Fruit fly (Drosophila melanogaster): ENCODE measurements around the gene CG32137.

CG32137 gene

dm6 chr3L:13911649-13912260, 27.3 kb upstream of the CG32137 start:
- TF ChIP-seq tj (GFP tag; optimal IDR thresholded peaks at IDR 0.05) (no peak), CG14711 (tag; optimal IDR thresholded peaks at IDR 0.05) (no peak), kay (GFP tag; ENCODE audit: borderline replicate concordance) (no peak), CG1620 (GFP tag; optimal IDR thresholded peaks at IDR 0.05) (no peak), cic (GFP tag; optimal IDR thresholded peaks at IDR 0.05) (no peak), ovo (GFP tag; optimal IDR thresholded peaks at IDR 0.05) (no peak), CG7045 (GFP tag; optimal IDR thresholded peaks at IDR 0.05) (no peak), CG5204 (GFP tag; optimal IDR thresholded peaks at IDR 0.05) (no peak), CG11617 (GFP tag; optimal IDR thresholded peaks at IDR 0.05) (no peak), toe (GFP tag; optimal IDR thresholded peaks at IDR 0.05) (no peak), bab1 (GFP tag; optimal IDR thresholded peaks at IDR 0.05) (no peak), Crg-1 (GFP tag; optimal IDR thresholded peaks at IDR 0.05) (no peak), pad (GFP tag; optimal IDR thresholded peaks at IDR 0.05) (no peak), Clk (GFP tag; optimal IDR thresholded peaks at IDR 0.05) (no peak), CG7101 (tag; optimal IDR thresholded peaks at IDR 0.05) (no peak), cnc (optimal IDR thresholded peaks at IDR 0.05) (no peak), Hr96 (GFP tag; optimal IDR thresholded peaks at IDR 0.05) (no peak)

DNA sequence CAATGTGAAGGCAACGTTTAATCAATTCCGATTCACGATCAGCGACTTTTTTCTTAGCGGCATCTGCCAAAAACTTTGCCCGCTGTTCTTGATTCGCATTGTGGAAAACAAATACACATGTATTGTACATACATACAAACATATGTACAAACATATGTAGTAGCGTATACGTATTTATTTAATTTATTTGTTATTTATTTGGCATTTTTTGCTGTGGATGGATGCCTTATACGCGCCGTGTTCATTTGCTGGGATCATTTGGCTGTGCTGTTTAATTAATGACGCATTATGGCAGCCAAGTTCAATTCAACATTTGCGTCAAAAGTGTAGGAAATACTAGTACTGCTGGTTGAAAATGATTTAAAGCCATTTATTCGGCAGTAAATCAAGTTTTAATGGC, 26.3 kb upstream of the CG32137 start:
- TF ChIP-seq toe (GFP tag; optimal IDR thresholded peaks at IDR 0.05) (no peak), cic (GFP tag; optimal IDR thresholded peaks at IDR 0.05) (no peak), CG7045 (GFP tag; optimal IDR thresholded peaks at IDR 0.05) (no peak), tj (GFP tag; optimal IDR thresholded peaks at IDR 0.05) (no peak), CG33017 (tag; optimal IDR thresholded peaks at IDR 0.05) (no peak), bab1 (GFP tag; optimal IDR thresholded peaks at IDR 0.05) (no peak), CG5204 (GFP tag; optimal IDR thresholded peaks at IDR 0.05) (no peak)

- no peak for TF ChIP-seq CG1620 (GFP tag; optimal IDR thresholded peaks at IDR 0.05)
- no peak for TF ChIP-seq CG7101 (tag; optimal IDR thresholded peaks at IDR 0.05)
- TF ChIP-seq pad (GFP tag; optimal IDR thresholded peaks at IDR 0.05): no peak
- no peak for TF ChIP-seq CG7045 (GFP tag; optimal IDR thresholded peaks at IDR 0.05)
- no peak for TF ChIP-seq bab1 (GFP tag; optimal IDR thresholded peaks at IDR 0.05)
- TF ChIP-seq Clk (GFP tag; optimal IDR thresholded peaks at IDR 0.05): no peak
- TF ChIP-seq toe (GFP tag; optimal IDR thresholded peaks at IDR 0.05): no peak
Measured at dm6 chr3L:13914573-13914972, 24.5 kb upstream of the CG32137 start.

dm6 chr3L:13917589-13918198, 21.4 kb upstream of the CG32137 start:
- TF ChIP-seq Crg-1 (GFP tag; optimal IDR thresholded peaks at IDR 0.05) (no peak), CG33017 (tag; optimal IDR thresholded peaks at IDR 0.05) (peak; percentile 24), pad (GFP tag; optimal IDR thresholded peaks at IDR 0.05) (no peak), Hr96 (GFP tag; optimal IDR thresholded peaks at IDR 0.05) (no peak), CG12768 (GFP tag; optimal IDR thresholded peaks at IDR 0.05) (peak; percentile 8), cic (GFP tag; optimal IDR thresholded peaks at IDR 0.05) (no peak), CG7045 (GFP tag; optimal IDR thresholded peaks at IDR 0.05) (peak; percentile 38), kay (GFP tag; ENCODE audit: borderline replicate concordance) (no peak), CG5204 (GFP tag; optimal IDR thresholded peaks at IDR 0.05) (peak; percentile 4), cnc (optimal IDR thresholded peaks at IDR 0.05) (no peak), Mnt (GFP tag; optimal IDR thresholded peaks at IDR 0.05) (no peak), ovo (GFP tag; optimal IDR thresholded peaks at IDR 0.05) (no peak), bab1 (GFP tag; optimal IDR thresholded peaks at IDR 0.05) (no peak), tj (GFP tag; optimal IDR thresholded peaks at IDR 0.05) (no peak), CG1620 (GFP tag; optimal IDR thresholded peaks at IDR 0.05) (no peak), Clk (GFP tag; optimal IDR thresholded peaks at IDR 0.05) (no peak), CG11617 (GFP tag; optimal IDR thresholded peaks at IDR 0.05) (peak; percentile 3), toe (GFP tag; optimal IDR thresholded peaks at IDR 0.05) (no peak), CG7101 (tag; optimal IDR thresholded peaks at IDR 0.05) (peak; percentile 28), CG14711 (tag; optimal IDR thresholded peaks at IDR 0.05) (peak; percentile 32)

DNA sequence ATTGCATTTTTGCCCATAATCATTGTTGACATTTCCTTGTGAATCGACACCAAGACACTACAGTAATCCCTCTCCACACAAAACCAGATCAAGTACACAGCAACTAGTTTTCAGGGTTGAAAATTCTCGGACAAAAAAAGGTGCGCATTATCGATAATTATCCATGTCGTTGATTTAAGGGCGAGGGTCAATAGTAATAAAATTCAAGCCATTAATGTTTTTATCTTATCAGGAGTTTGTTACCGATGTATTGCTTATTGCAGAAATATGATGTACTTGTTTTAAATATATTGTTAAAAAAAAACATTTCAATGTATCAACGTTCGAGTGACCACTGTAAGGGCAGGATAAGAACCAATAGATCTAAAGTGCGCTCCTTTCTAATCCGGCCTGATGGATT, 20.3 kb upstream of the CG32137 start:
- TF ChIP-seq bab1 (GFP tag; optimal IDR thresholded peaks at IDR 0.05) (peak; percentile 6), cic (GFP tag; optimal IDR thresholded peaks at IDR 0.05) (no peak), Mnt (GFP tag; optimal IDR thresholded peaks at IDR 0.05) (no peak), kay (GFP tag; ENCODE audit: borderline replicate concordance) (peak; percentile 55), CG7101 (tag; optimal IDR thresholded peaks at IDR 0.05) (no peak), CG5204 (GFP tag; optimal IDR thresholded peaks at IDR 0.05) (peak; percentile 9), cnc (optimal IDR thresholded peaks at IDR 0.05) (no peak), CG33017 (tag; optimal IDR thresholded peaks at IDR 0.05) (no peak), ovo (GFP tag; optimal IDR thresholded peaks at IDR 0.05) (no peak), Hr96 (GFP tag; optimal IDR thresholded peaks at IDR 0.05) (no peak), toe (GFP tag; optimal IDR thresholded peaks at IDR 0.05) (no peak), pad (GFP tag; optimal IDR thresholded peaks at IDR 0.05) (no peak), CG11617 (GFP tag; optimal IDR thresholded peaks at IDR 0.05) (no peak), Crg-1 (GFP tag; optimal IDR thresholded peaks at IDR 0.05) (no peak), CG12768 (GFP tag; optimal IDR thresholded peaks at IDR 0.05) (no peak), CG1620 (GFP tag; optimal IDR thresholded peaks at IDR 0.05) (no peak), tj (GFP tag; optimal IDR thresholded peaks at IDR 0.05) (no peak), CG7045 (GFP tag; optimal IDR thresholded peaks at IDR 0.05) (no peak), CG14711 (tag; optimal IDR thresholded peaks at IDR 0.05) (no peak)

Measured in whole organism, adult.